Worm (Caenorhabditis elegans) whole organism, mixed stage, embryonic: ENCODE data around the gene F26F4.12.

Source experiments
- bed-3 ChIP-seq: fragments of 200-800 bp; sonication (Bioruptor generic); optimal IDR thresholded peaks from 3 replicates; lab custom pipeline; 2018; ENCODE audit warnings: mild to moderate bottlenecking, missing genetic modification characterization, moderate library complexity, missing compliant biosample characterization
- blmp-1 ChIP-seq: fragments of 150-350 bp; optimal IDR thresholded peaks from 2 replicates; lab custom pipeline; 2014; ENCODE audit warnings: missing biosample characterization, missing genetic modification characterization
- ceh-39 ChIP-seq: fragments of 150-350 bp; optimal IDR thresholded peaks from 2 replicates; lab custom pipeline; 2014; ENCODE audit warnings: missing biosample characterization, missing genetic modification characterization
- ceh-43 ChIP-seq: fragments of 200-800 bp; sonication (Bioruptor generic); optimal IDR thresholded peaks from 2 replicates; lab custom pipeline; 2018; ENCODE audit warnings: mild to moderate bottlenecking, missing genetic modification characterization, moderate library complexity, missing compliant biosample characterization
- ces-1 ChIP-seq: fragments of 150-350 bp; optimal IDR thresholded peaks from 2 replicates; lab custom pipeline; 2014; ENCODE audit warnings: missing biosample characterization, missing genetic modification reagents, missing genetic modification characterization
- cnd-1 ChIP-seq: fragments of 200-800 bp; sonication (Bioruptor generic); optimal IDR thresholded peaks from 2 replicates; lab custom pipeline; 2018; ENCODE audit warnings: mild to moderate bottlenecking, missing genetic modification characterization, missing compliant biosample characterization
- drap-1 ChIP-seq: fragments of 200-800 bp; sonication (Bioruptor generic); optimal IDR thresholded peaks from 3 replicates; lab custom pipeline; 2018; ENCODE audit warnings: mild to moderate bottlenecking, missing genetic modification characterization, missing compliant biosample characterization
- elt-1 ChIP-seq: sonication (generic microtip); optimal IDR thresholded peaks from 2 replicates; lab custom pipeline; 2017; ENCODE audit warnings: missing genetic modification characterization, mild to moderate bottlenecking, missing compliant biosample characterization, antibody characterized with exemption, moderate library complexity, borderline replicate concordance; ENCODE audit not compliant: insufficient read depth
- elt-3 ChIP-seq: fragments of 150-350 bp; optimal IDR thresholded peaks from 2 replicates; lab custom pipeline; 2014; ENCODE audit warnings: missing biosample characterization, missing genetic modification characterization
- flh-1 ChIP-seq: fragments of 200-800 bp; sonication (Bioruptor generic); optimal IDR thresholded peaks from 2 replicates; lab custom pipeline; 2018; ENCODE audit warnings: mild to moderate bottlenecking, missing genetic modification characterization, moderate library complexity, missing compliant biosample characterization
- ham-2 ChIP-seq: fragments of 200-800 bp; sonication (Bioruptor generic); optimal IDR thresholded peaks from 2 replicates; lab custom pipeline; 2018; ENCODE audit warnings: mild to moderate bottlenecking, missing genetic modification characterization, missing compliant biosample characterization
- hlh-1 ChIP-seq: fragments of 150-350 bp; optimal IDR thresholded peaks from 2 replicates; lab custom pipeline; 2014; ENCODE audit warnings: missing biosample characterization, missing genetic modification reagents, missing genetic modification characterization
- lin-32 ChIP-seq: fragments of 200-800 bp; sonication (Bioruptor generic); optimal IDR thresholded peaks from 2 replicates; lab custom pipeline; 2018; ENCODE audit warnings: mild to moderate bottlenecking, missing genetic modification characterization, missing compliant biosample characterization
- lsy-2 ChIP-seq: fragments of 150-350 bp; optimal IDR thresholded peaks from 2 replicates; lab custom pipeline; 2014; ENCODE audit warnings: missing biosample characterization, missing genetic modification characterization
- mab-5 ChIP-seq: fragments of 150-350 bp; optimal IDR thresholded peaks from 2 replicates; lab custom pipeline; 2014; ENCODE audit warnings: missing biosample characterization, missing genetic modification characterization
- mep-1 ChIP-seq: fragments of 150-350 bp; optimal IDR thresholded peaks from 2 replicates; lab custom pipeline; 2017; ENCODE audit warnings: missing biosample characterization, missing genetic modification reagents, missing genetic modification characterization, inconsistent platforms
- nhr-12 ChIP-seq: fragments of 150-350 bp; optimal IDR thresholded peaks from 2 replicates; lab custom pipeline; 2014; ENCODE audit warnings: missing biosample characterization, missing genetic modification characterization
- nhr-2 ChIP-seq: fragments of 150-350 bp; optimal IDR thresholded peaks from 2 replicates; lab custom pipeline; 2014; ENCODE audit warnings: missing biosample characterization, missing genetic modification characterization
- nhr-237 ChIP-seq: fragments of 150-350 bp; optimal IDR thresholded peaks from 2 replicates; lab custom pipeline; 2014; ENCODE audit warnings: missing biosample characterization, missing genetic modification characterization
- nhr-28 ChIP-seq: fragments of 150-350 bp; optimal IDR thresholded peaks from 2 replicates; lab custom pipeline; 2014; ENCODE audit warnings: missing biosample characterization, missing genetic modification characterization
- pha-4 ChIP-seq: fragments of 150-350 bp; optimal IDR thresholded peaks from 2 replicates; lab custom pipeline; 2018; ENCODE audit warnings: missing biosample characterization, missing genetic modification reagents, missing genetic modification characterization
- sem-2 ChIP-seq: fragments of 200-800 bp; sonication (Bioruptor generic); optimal IDR thresholded peaks from 2 replicates; lab custom pipeline; 2018; ENCODE audit warnings: mild to moderate bottlenecking, missing genetic modification characterization, missing compliant biosample characterization
- sptf-1 ChIP-seq: sonication (generic microtip); optimal IDR thresholded peaks from 2 replicates; lab custom pipeline; 2017; ENCODE audit warnings: mild to moderate bottlenecking, missing genetic modification characterization, moderate library complexity, missing compliant biosample characterization
- tbx-8 ChIP-seq: fragments of 200-800 bp; sonication (Bioruptor generic); optimal IDR thresholded peaks from 2 replicates; lab custom pipeline; 2018; ENCODE audit warnings: mild to moderate bottlenecking, missing genetic modification characterization, moderate library complexity, missing compliant biosample characterization
- unc-62 ChIP-seq: fragments of 150-350 bp; optimal IDR thresholded peaks from 2 replicates; lab custom pipeline; 2014; ENCODE audit warnings: missing biosample characterization, missing genetic modification reagents, missing genetic modification characterization
- zip-8 ChIP-seq: fragments of 150-350 bp; optimal IDR thresholded peaks from 2 replicates; lab custom pipeline; 2014; ENCODE audit warnings: missing biosample characterization, missing genetic modification characterization
- ztf-11 ChIP-seq: fragments of 150-350 bp; optimal IDR thresholded peaks from 2 replicates; lab custom pipeline; 2014; ENCODE audit warnings: missing biosample characterization, missing genetic modification characterization

The F26F4.12 gene

ce11 chrIII:4944213-4944612 is 34.4 kb upstream of the F26F4.12 start, which contains the start of gene ntl-9:
ntl-9 (plus strand) TSS chrIII:4944513.
- no peak for TF ChIP-seq nhr-2
- no peak for TF ChIP-seq nhr-237
- no peak for TF ChIP-seq nhr-28 (tag; lab: Kevin White, UChicago)
- TF ChIP-seq ham-2 (GFP tag; lab: Kevin White, UChicago): no peak
- TF ChIP-seq elt-3 (tag; lab: Kevin White, UChicago): no peak
- no peak for TF ChIP-seq pha-4 (tag; lab: Kevin White, UChicago)
- no peak for TF ChIP-seq zip-8 (tag; lab: Kevin White, UChicago)
- no peak for TF ChIP-seq ceh-39 (tag; lab: Kevin White, UChicago)
- no peak for TF ChIP-seq mab-5
- no peak for TF ChIP-seq drap-1 (GFP tag; lab: Kevin White, UChicago)
- TF ChIP-seq sem-2 (GFP tag; lab: Kevin White, UChicago): no peak
- no peak for TF ChIP-seq tbx-8 (GFP tag; lab: Kevin White, UChicago)
- TF ChIP-seq flh-1 (GFP tag; lab: Kevin White, UChicago): no peak
- no peak for TF ChIP-seq nhr-12 (tag; lab: Kevin White, UChicago)
- TF ChIP-seq elt-1: no peak
- TF ChIP-seq unc-62 (GFP tag; lab: Kevin White, UChicago): no peak
- no peak for TF ChIP-seq mep-1 (tag; lab: Kevin White, UChicago)
- no peak for TF ChIP-seq ces-1
- TF ChIP-seq ztf-11: no peak

- TF ChIP-seq ceh-39 (tag; lab: Kevin White, UChicago) (no peak), nhr-12 (tag; lab: Kevin White, UChicago) (no peak), ceh-43 (GFP tag; lab: Kevin White, UChicago) (no peak), lin-32 (GFP tag; lab: Kevin White, UChicago) (no peak), mep-1 (tag; lab: Kevin White, UChicago) (no peak), bed-3 (GFP tag; lab: Kevin White, UChicago) (no peak), mab-5 (no peak), nhr-28 (tag; lab: Kevin White, UChicago) (no peak), tbx-8 (GFP tag; lab: Kevin White, UChicago) (no peak)
Observed at ce11 chrIII:4939267-4939666, 29.4 kb upstream of the F26F4.12 start, which contains the start of gene rpb-2. rpb-2 (plus strand) TSS chrIII:4939567.

ce11 chrIII:4937022-4937421 is 27.2 kb upstream of the F26F4.12 start, which contains the start of gene fsn-1:
fsn-1 (plus strand) TSS chrIII:4937322.
- TF ChIP-seq ceh-43 (GFP tag; lab: Kevin White, UChicago) (no peak), pha-4 (tag; lab: Kevin White, UChicago) (no peak), lsy-2 (tag; lab: Kevin White, UChicago) (no peak), bed-3 (GFP tag; lab: Kevin White, UChicago) (no peak), ham-2 (GFP tag; lab: Kevin White, UChicago) (no peak), blmp-1 (tag; lab: Kevin White, UChicago) (no peak), unc-62 (GFP tag; lab: Kevin White, UChicago) (no peak), tbx-8 (GFP tag; lab: Kevin White, UChicago) (no peak), cnd-1 (tag; lab: Kevin White, UChicago) (no peak), hlh-1 (tag; lab: Kevin White, UChicago) (no peak), sptf-1 (tag; lab: Kevin White, UChicago) (no peak), ces-1 (no peak)

ce11 chrIII:4934896-4935628 is 25.2 kb upstream of the F26F4.12 start, which contains the start of gene mrps-18C:
mrps-18C (plus strand) TSS chrIII:4935578.
- TF ChIP-seq nhr-28 (tag; lab: Kevin White, UChicago) (no peak), sem-2 (GFP tag; lab: Kevin White, UChicago) (no peak), cnd-1 (tag; lab: Kevin White, UChicago) (no peak), tbx-8 (GFP tag; lab: Kevin White, UChicago) (no peak), bed-3 (GFP tag; lab: Kevin White, UChicago) (no peak), blmp-1 (tag; lab: Kevin White, UChicago) (no peak), ceh-39 (tag; lab: Kevin White, UChicago) (no peak), ceh-43 (GFP tag; lab: Kevin White, UChicago) (no peak), lin-32 (GFP tag; lab: Kevin White, UChicago) (no peak), hlh-1 (tag; lab: Kevin White, UChicago) (no peak)
- TF ChIP-seq, all 35 proteins: peak for 0

ce11 chrIII:4932203-4932699 is 22.4 kb upstream of the F26F4.12 start, which contains the start of the genes C26E6.12 and eri-9:
C26E6.12 (minus strand) TSS chrIII:4932253.
eri-9 (plus strand) TSS chrIII:4932450.
- TF ChIP-seq sptf-1 (tag; lab: Kevin White, UChicago) (no peak), drap-1 (GFP tag; lab: Kevin White, UChicago) (no peak)
